Worm (Caenorhabditis elegans) whole organism, L2 larva: ENCODE results near the gene rpac-40.

Experiments used
- C34F6.9 ChIP-seq: fragments of 150-350 bp; optimal IDR thresholded peaks from 2 replicates; lab custom pipeline; 2014; ENCODE audit warnings: missing biosample characterization, missing genetic modification characterization
- F13H6.1 ChIP-seq: sonication (generic microtip); optimal IDR thresholded peaks from 2 replicates; lab custom pipeline; 2016; ENCODE audit warnings: missing genetic modification characterization, missing compliant biosample characterization
- R02D3.7 ChIP-seq: fragments of 150-350 bp; optimal IDR thresholded peaks from 2 replicates; lab custom pipeline; 2014; ENCODE audit warnings: missing biosample characterization, missing genetic modification characterization
- Y55F3AM.14 ChIP-seq: fragments of 200-800 bp; sonication (Bioruptor generic); optimal IDR thresholded peaks from 2 replicates; lab custom pipeline; 2018; ENCODE audit warnings: mild to moderate bottlenecking, missing genetic modification characterization, missing compliant biosample characterization
- ZK546.5 ChIP-seq: sonication (generic microtip); optimal IDR thresholded peaks from 2 replicates; lab custom pipeline; 2017; ENCODE audit warnings: missing biosample characterization, missing genetic modification characterization
- alr-1 ChIP-seq: fragments of 150-350 bp; optimal IDR thresholded peaks from 2 replicates; lab custom pipeline; 2014; ENCODE audit warnings: missing biosample characterization, missing genetic modification characterization
- aly-2 ChIP-seq: fragments of 150-350 bp; optimal IDR thresholded peaks from 2 replicates; lab custom pipeline; 2014; ENCODE audit warnings: missing biosample characterization, missing genetic modification characterization
- ama-1 ChIP-seq: fragments of 150-350 bp; optimal IDR thresholded peaks from 2 replicates; lab custom pipeline; 2018; ENCODE audit warnings: inconsistent platforms
- blmp-1 ChIP-seq: sonication (generic microtip); optimal IDR thresholded peaks from 2 replicates; lab custom pipeline; 2017; ENCODE audit warnings: missing genetic modification characterization, mild to moderate bottlenecking, missing compliant biosample characterization, antibody characterized with exemption, moderate library complexity; ENCODE audit not compliant: insufficient read depth
- ceh-16 ChIP-seq: fragments of 150-350 bp; optimal IDR thresholded peaks from 2 replicates; lab custom pipeline; 2014; ENCODE audit warnings: missing biosample characterization, missing genetic modification characterization
- ceh-82 ChIP-seq: fragments of 150-350 bp; optimal IDR thresholded peaks from 2 replicates; lab custom pipeline; 2014; ENCODE audit warnings: missing biosample characterization, missing genetic modification characterization
- crh-2 ChIP-seq: sonication (generic microtip); optimal IDR thresholded peaks from 2 replicates; lab custom pipeline; 2017; ENCODE audit warnings: missing biosample characterization, missing genetic modification characterization
- dmd-4 ChIP-seq: sonication (generic microtip); optimal IDR thresholded peaks from 2 replicates; lab custom pipeline; 2017; ENCODE audit warnings: missing biosample characterization, missing genetic modification characterization
- egl-27 ChIP-seq: sonication (generic microtip); optimal IDR thresholded peaks from 3 replicates; lab custom pipeline; 2017; ENCODE audit warnings: missing biosample characterization, missing genetic modification reagents, missing genetic modification characterization
- fos-1 ChIP-seq: fragments of 150-350 bp; optimal IDR thresholded peaks from 2 replicates; lab custom pipeline; 2014; ENCODE audit warnings: missing biosample characterization, missing genetic modification characterization
- gmeb-1 ChIP-seq: fragments of 150-350 bp; optimal IDR thresholded peaks from 2 replicates; lab custom pipeline; 2014; ENCODE audit warnings: missing biosample characterization, missing genetic modification characterization
- lin-11 ChIP-seq: fragments of 150-350 bp; sonication (generic microtip); optimal IDR thresholded peaks from 2 replicates; lab custom pipeline; 2014; ENCODE audit warnings: missing biosample characterization, missing genetic modification characterization, inconsistent platforms, mixed read lengths
- lin-13 ChIP-seq: fragments of 150-350 bp; optimal IDR thresholded peaks from 2 replicates; lab custom pipeline; 2014; ENCODE audit warnings: missing biosample characterization, missing genetic modification reagents, missing genetic modification characterization
- lin-39 ChIP-seq: fragments of 150-350 bp; optimal IDR thresholded peaks from 2 replicates; lab custom pipeline; 2014; ENCODE audit warnings: missing biosample characterization, missing genetic modification reagents, missing genetic modification characterization
- lsy-2 ChIP-seq, 2 experiments: fragments of 150-350 bp in 1 of 2; sonication (generic microtip) in 1 of 2; optimal IDR thresholded peaks; 2 replicates each; lab custom pipeline; 2014 to 2017; ENCODE audit warnings: missing biosample characterization in 2 of 2, missing genetic modification characterization in 2 of 2
- mab-5 ChIP-seq: fragments of 150-350 bp; optimal IDR thresholded peaks from 2 replicates; lab custom pipeline; 2014; ENCODE audit warnings: missing biosample characterization, missing genetic modification characterization
- mbf-1 ChIP-seq: sonication (generic microtip); optimal IDR thresholded peaks from 2 replicates; lab custom pipeline; 2017; ENCODE audit warnings: missing biosample characterization, missing genetic modification characterization
- mdl-1 ChIP-seq, 2 experiments: fragments of 150-350 bp in 1 of 2; sonication (generic microtip) in 1 of 2; optimal IDR thresholded peaks; 2 replicates each; lab custom pipeline; 2017; ENCODE audit warnings: missing biosample characterization in 2 of 2, missing genetic modification characterization in 2 of 2
- nhr-10 ChIP-seq: sonication (generic microtip); optimal IDR thresholded peaks from 2 replicates; lab custom pipeline; 2017; ENCODE audit warnings: missing biosample characterization, missing genetic modification characterization
- nhr-12 ChIP-seq: fragments of 150-350 bp; optimal IDR thresholded peaks from 2 replicates; lab custom pipeline; 2014; ENCODE audit warnings: missing biosample characterization, missing genetic modification characterization
- nhr-129 ChIP-seq: fragments of 150-350 bp; optimal IDR thresholded peaks from 2 replicates; lab custom pipeline; 2014; ENCODE audit warnings: missing biosample characterization, missing genetic modification characterization
- nhr-21 ChIP-seq: fragments of 150-350 bp; optimal IDR thresholded peaks from 2 replicates; lab custom pipeline; 2014; ENCODE audit warnings: missing biosample characterization, missing genetic modification characterization
- nhr-23 ChIP-seq: fragments of 150-350 bp; optimal IDR thresholded peaks from 2 replicates; lab custom pipeline; 2014; ENCODE audit warnings: missing biosample characterization, missing genetic modification reagents, missing genetic modification characterization
- nhr-25 ChIP-seq: fragments of 150-350 bp; sonication (generic microtip); optimal IDR thresholded peaks from 3 replicates; lab custom pipeline; 2014; ENCODE audit warnings: missing biosample characterization, missing genetic modification characterization
- sma-3 ChIP-seq: sonication (generic microtip); optimal IDR thresholded peaks from 2 replicates; lab custom pipeline; 2016; ENCODE audit warnings: missing genetic modification reagents, missing genetic modification characterization, missing compliant biosample characterization
- snpc-4 ChIP-seq: fragments of 150-350 bp; optimal IDR thresholded peaks from 2 replicates; lab custom pipeline; 2014; ENCODE audit warnings: missing biosample characterization, missing genetic modification characterization
- unc-55 ChIP-seq: fragments of 150-350 bp; sonication (generic microtip); optimal IDR thresholded peaks from 3 replicates; lab custom pipeline; 2014; ENCODE audit warnings: missing biosample characterization, missing genetic modification reagents, missing genetic modification characterization
- unc-62 ChIP-seq: fragments of 150-350 bp; optimal IDR thresholded peaks from 2 replicates; lab custom pipeline; 2014; ENCODE audit warnings: missing biosample characterization, missing genetic modification reagents, missing genetic modification characterization
- zag-1 ChIP-seq: fragments of 150-350 bp; optimal IDR thresholded peaks from 2 replicates; lab custom pipeline; 2014; ENCODE audit warnings: missing biosample characterization, missing genetic modification characterization
- ztf-1 ChIP-seq: fragments of 200-800 bp; sonication (Bioruptor generic); conservative IDR thresholded peaks from 2 replicates; pipeline ENCODE4 v1.3.6; 2022; ENCODE audit warnings: missing genetic modification characterization, missing compliant biosample characterization
- ztf-4 ChIP-seq: fragments of 150-350 bp; optimal IDR thresholded peaks from 2 replicates; lab custom pipeline; 2014; ENCODE audit warnings: missing biosample characterization, missing genetic modification characterization

The rpac-40 gene

DNA sequence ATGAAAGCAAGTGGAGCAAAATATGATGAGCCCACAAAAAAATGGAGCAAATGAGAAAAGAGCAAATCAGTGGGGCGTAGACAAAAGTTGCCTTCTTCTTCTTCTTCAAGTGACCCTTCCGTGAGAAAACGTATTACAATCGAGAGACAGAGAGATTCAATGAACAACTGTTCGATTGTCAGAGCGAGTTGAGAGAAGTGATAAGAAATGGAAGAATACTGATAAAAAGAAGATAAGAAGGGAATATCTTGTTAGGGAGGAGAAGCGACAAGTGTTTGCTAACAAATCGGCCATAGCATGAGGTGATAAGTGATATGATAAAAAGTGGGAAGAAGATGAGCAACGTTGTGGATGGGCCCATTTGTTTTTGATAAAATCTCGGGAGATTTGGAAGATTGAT is 42.0 kb upstream of the rpac-40 start (continued):
- no peak for TF ChIP-seq fos-1
- TF ChIP-seq mdl-1 (tag; optimal IDR thresholded peaks at IDR 0.05; lab: Kevin White, UChicago): no peak
- TF ChIP-seq lsy-2 (tag; optimal IDR thresholded peaks at IDR 0.05; lab: Kevin White, UChicago): peak in 1 of 2 experiments; percentile 48

ce11 chrV:4160086-4160485 is 39.2 kb upstream of the rpac-40 start, which contains the start of gene Y45G5AM.5:
Gene Y45G5AM.5, plus strand, starts transcription at chrV:4160386.
- TF ChIP-seq unc-62 (GFP tag; lab: Kevin White, UChicago): no peak
- TF ChIP-seq alr-1: no peak
- TF ChIP-seq mbf-1 (tag; lab: Kevin White, UChicago): no peak

DNA sequence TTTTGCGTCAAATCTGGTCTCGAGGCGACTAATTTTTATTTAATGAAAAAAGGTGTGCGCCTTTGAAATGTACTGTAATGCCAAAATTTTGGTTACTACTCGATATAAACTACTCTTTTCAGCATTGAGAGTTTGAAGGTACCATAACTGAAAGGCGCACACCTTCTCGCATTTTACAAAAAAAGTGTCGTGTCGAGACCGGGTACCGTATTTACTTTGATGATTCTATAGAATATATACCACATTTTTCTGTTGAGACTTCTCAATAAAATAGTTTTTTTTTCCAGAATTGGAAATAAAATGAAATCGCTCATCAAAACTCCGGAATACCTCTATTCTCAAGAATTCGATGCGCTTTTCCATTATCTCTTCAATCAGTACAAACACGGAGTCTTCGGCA is 36.4 kb upstream of the rpac-40 start, which contains the start of gene Y45G5AM.4:
Gene Y45G5AM.4, plus strand, starts transcription at position 301 of the 400 bp plus-strand sequence.
- TF ChIP-seq zag-1 (tag; lab: Kevin White, UChicago) (no peak), aly-2 (tag; lab: Kevin White, UChicago) (no peak), egl-27 (tag; lab: Kevin White, UChicago) (no peak), fos-1 (no peak), nhr-25 (tag; lab: Kevin White, UChicago) (no peak), gmeb-1 (no peak), lin-39 (tag; lab: Kevin White, UChicago) (no peak), ama-1 (lab: Kevin White, UChicago) (no peak), C34F6.9 (tag; lab: Kevin White, UChicago) (no peak), F13H6.1 (tag; lab: Kevin White, UChicago) (no peak), ztf-4 (tag; lab: Kevin White, UChicago) (no peak), blmp-1 (tag; lab: Kevin White, UChicago) (no peak)

ce11 chrV:4164504-4164959 is 34.8 kb upstream of the rpac-40 start, which contains the start of gene Y45G5AM.3:
Gene Y45G5AM.3, plus strand, starts transcription at chrV:4164554.
- TF ChIP-seq nhr-21 (tag; lab: Kevin White, UChicago) (no peak), unc-62 (GFP tag; lab: Kevin White, UChicago) (no peak), lin-13 (no peak), C34F6.9 (tag; lab: Kevin White, UChicago) (peak; percentile 18), ZK546.5 (tag; lab: Kevin White, UChicago) (no peak), mbf-1 (tag; lab: Kevin White, UChicago) (no peak), ztf-1 (no peak), fos-1 (peak; percentile 22), nhr-129 (tag; lab: Kevin White, UChicago) (peak; percentile 97)

ce11 chrV:4168045-4168444 is 31.2 kb upstream of the rpac-40 start:
- TF ChIP-seq lin-13: no peak
- TF ChIP-seq nhr-23 (tag; lab: Kevin White, UChicago): no peak
- no peak for TF ChIP-seq Y55F3AM.14 (GFP tag; lab: Kevin White, UChicago)
- no peak for TF ChIP-seq nhr-21 (tag; lab: Kevin White, UChicago)
- TF ChIP-seq ztf-1: no peak
- TF ChIP-seq ceh-82 (tag; lab: Kevin White, UChicago): no peak
- no peak for TF ChIP-seq sma-3 (GFP tag; lab: Kevin White, UChicago)
- TF ChIP-seq ceh-16 (tag; lab: Kevin White, UChicago): no peak
- TF ChIP-seq mab-5 (tag; lab: Kevin White, UChicago): no peak
- TF ChIP-seq lin-39 (tag; lab: Kevin White, UChicago): no peak

DNA sequence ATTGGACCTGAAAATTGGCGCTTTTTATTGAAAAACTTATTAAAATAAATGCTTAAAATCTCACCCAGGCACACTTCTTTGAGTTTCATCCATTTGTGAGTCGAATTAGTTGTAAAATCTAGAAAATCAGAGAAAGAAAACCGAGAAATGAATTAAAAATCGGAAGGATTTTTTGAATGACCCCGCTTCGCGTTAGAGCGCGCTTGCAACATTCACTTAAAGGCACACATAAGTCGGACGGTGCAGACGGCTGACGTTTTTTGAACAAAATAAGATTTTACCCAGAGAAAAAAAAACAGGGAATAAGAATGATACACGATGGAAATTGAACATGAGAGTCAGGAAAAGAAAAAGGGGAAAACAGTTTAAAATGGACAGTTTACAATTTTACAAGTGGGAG is 29.6 kb upstream of the rpac-40 start:
- TF ChIP-seq nhr-25 (tag; lab: Kevin White, UChicago) (no peak), unc-55 (GFP tag; lab: Kevin White, UChicago) (peak; percentile 31)
- TF ChIP-seq, all 48 proteins: peak for 1

- TF ChIP-seq ama-1 (lab: Kevin White, UChicago): no peak
- no peak for TF ChIP-seq nhr-10 (tag; lab: Kevin White, UChicago)
- no peak for TF ChIP-seq lin-11 (tag; lab: Kevin White, UChicago)
- TF ChIP-seq R02D3.7: no peak
- no peak for TF ChIP-seq zag-1 (tag; lab: Kevin White, UChicago)
- TF ChIP-seq nhr-21 (tag; lab: Kevin White, UChicago): no peak
- TF ChIP-seq nhr-23 (tag; lab: Kevin White, UChicago): no peak
- no peak for TF ChIP-seq mab-5 (tag; lab: Kevin White, UChicago)
- no peak for TF ChIP-seq crh-2
- TF ChIP-seq blmp-1 (tag; lab: Kevin White, UChicago): no peak
- no peak for TF ChIP-seq nhr-12 (tag; lab: Kevin White, UChicago)
- TF ChIP-seq dmd-4 (tag; lab: Kevin White, UChicago): no peak
- no peak for TF ChIP-seq snpc-4 (tag; lab: Kevin White, UChicago)
- no peak for TF ChIP-seq nhr-25 (tag; lab: Kevin White, UChicago)
- TF ChIP-seq lin-39 (tag; lab: Kevin White, UChicago): no peak
- no peak for TF ChIP-seq ztf-4 (tag; lab: Kevin White, UChicago)
- no peak for TF ChIP-seq alr-1
Observed at ce11 chrV:4170138-4170537, 29.1 kb upstream of the rpac-40 start, which contains the start of gene Y45G5AM.7. Gene Y45G5AM.7, minus strand, starts transcription at chrV:4170238.
